Worm (Caenorhabditis elegans) whole organism, L4 larva: ENCODE measurements around the gene F57G8.7.

Source experiments
- D1046.2 ChIP-seq: fragments of 200-800 bp; sonication (Bioruptor generic); IDR thresholded peaks from 2 replicates; pipeline ENCODE4 v1.3.6; 2022; ENCODE audit warnings: missing genetic modification characterization, missing compliant biosample characterization
- F10B5.3 ChIP-seq: sonication (generic microtip); optimal IDR thresholded peaks from 2 replicates; lab custom pipeline; 2016; ENCODE audit warnings: mild to moderate bottlenecking, missing genetic modification characterization, missing compliant biosample characterization
- F26F4.8 ChIP-seq: fragments of 200-800 bp; sonication (Bioruptor generic); conservative IDR thresholded peaks from 2 replicates; pipeline ENCODE4 v1.3.6; 2022; ENCODE audit warnings: missing genetic modification characterization, missing compliant biosample characterization
- F37D6.2 ChIP-seq: sonication (generic microtip); optimal IDR thresholded peaks from 2 replicates; lab custom pipeline; 2016; ENCODE audit warnings: mild to moderate bottlenecking, missing genetic modification characterization, missing compliant biosample characterization
- F44E2.7 ChIP-seq: fragments of 200-800 bp; sonication (Bioruptor generic); IDR thresholded peaks from 2 replicates; pipeline ENCODE4 v2.1.2; 2022; ENCODE audit warnings: missing genetic modification characterization, missing compliant biosample characterization
- T26A8.4 ChIP-seq: fragments of 200-800 bp; sonication (Bioruptor generic); IDR thresholded peaks from 2 replicates; pipeline ENCODE4 v1.3.6; 2022; ENCODE audit warnings: missing genetic modification characterization, missing compliant biosample characterization
- Y105C5A.15 ChIP-seq: fragments of 200-800 bp; sonication (Bioruptor generic); IDR thresholded peaks from 2 replicates; pipeline ENCODE4 v1.3.6; 2022; ENCODE audit warnings: missing genetic modification characterization, missing compliant biosample characterization
- Y48G9A.11 ChIP-seq: fragments of 200-800 bp; sonication (Bioruptor generic); IDR thresholded peaks from 2 replicates; pipeline ENCODE4 v1.3.6; 2022; ENCODE audit warnings: missing genetic modification reagents, missing genetic modification characterization, missing compliant biosample characterization
- ZK337.2 ChIP-seq: fragments of 200-800 bp; sonication (Bioruptor generic); IDR thresholded peaks from 2 replicates; pipeline ENCODE4 v1.3.6; 2022; ENCODE audit warnings: missing genetic modification reagents, missing genetic modification characterization, missing compliant biosample characterization
- aha-1 ChIP-seq: fragments of 150-350 bp; peaks from one replicate; lab custom pipeline; 2014; ENCODE audit warnings: missing biosample characterization, missing genetic modification characterization
- aly-2 ChIP-seq: sonication (generic microtip); optimal IDR thresholded peaks from 2 replicates; lab custom pipeline; 2018; ENCODE audit warnings: missing biosample characterization, missing genetic modification characterization
- arid-1 ChIP-seq: fragments of 200-800 bp; sonication (Bioruptor generic); conservative IDR thresholded peaks from 2 replicates; pipeline ENCODE4 v1.3.6; 2022; ENCODE audit warnings: missing genetic modification reagents, missing genetic modification characterization, missing compliant biosample characterization
- attf-4 ChIP-seq: sonication (generic microtip); optimal IDR thresholded peaks from 3 replicates; lab custom pipeline; 2017; ENCODE audit warnings: missing biosample characterization, missing genetic modification characterization
- ceh-28 ChIP-seq: fragments of 150-350 bp; optimal IDR thresholded peaks from 2 replicates; lab custom pipeline; 2014; ENCODE audit warnings: missing biosample characterization, missing genetic modification reagents, missing genetic modification characterization
- ceh-32 ChIP-seq: sonication (generic microtip); optimal IDR thresholded peaks from 2 replicates; lab custom pipeline; 2016; ENCODE audit warnings: mild to moderate bottlenecking, missing genetic modification characterization, missing compliant biosample characterization; ENCODE audit not compliant: poor library complexity
- ceh-62 ChIP-seq: sonication (generic microtip); optimal IDR thresholded peaks from 2 replicates; lab custom pipeline; 2017; ENCODE audit warnings: missing biosample characterization, missing genetic modification characterization
- ces-1 ChIP-seq: fragments of 150-350 bp; sonication (generic microtip); optimal IDR thresholded peaks from 4 replicates; lab custom pipeline; 2014; ENCODE audit warnings: missing biosample characterization, missing genetic modification reagents, missing genetic modification characterization
- daf-12 ChIP-seq: fragments of 150-350 bp; optimal IDR thresholded peaks from 2 replicates; lab custom pipeline; 2014; ENCODE audit warnings: missing biosample characterization, missing genetic modification reagents, missing genetic modification characterization
- daf-8 ChIP-seq: fragments of 200-800 bp; sonication (Bioruptor generic); IDR thresholded peaks from 2 replicates; pipeline ENCODE4 v1.3.6; 2022; ENCODE audit warnings: missing genetic modification characterization, missing compliant biosample characterization
- dmd-8 ChIP-seq: fragments of 200-800 bp; sonication (Bioruptor generic); IDR thresholded peaks from 2 replicates; pipeline ENCODE4 v1.3.6; 2022; ENCODE audit warnings: missing genetic modification characterization, missing compliant biosample characterization
- duxl-1 ChIP-seq: sonication (generic microtip); optimal IDR thresholded peaks from 2 replicates; lab custom pipeline; 2016; ENCODE audit warnings: mild to moderate bottlenecking, missing genetic modification characterization, moderate library complexity, missing compliant biosample characterization; ENCODE audit not compliant: poor library complexity
- dve-1 ChIP-seq: sonication (generic microtip); optimal IDR thresholded peaks from 2 replicates; lab custom pipeline; 2017; ENCODE audit warnings: antibody characterized with exemption, mild to moderate bottlenecking, missing genetic modification characterization, missing compliant biosample characterization; ENCODE audit not compliant: insufficient read depth
- egl-27 ChIP-seq: sonication (generic microtip); optimal IDR thresholded peaks from 3 replicates; lab custom pipeline; 2017; ENCODE audit warnings: missing biosample characterization, missing genetic modification reagents, missing genetic modification characterization
- fkh-10 ChIP-seq: fragments of 150-350 bp; optimal IDR thresholded peaks from 2 replicates; lab custom pipeline; 2014; ENCODE audit warnings: missing biosample characterization, missing genetic modification reagents, missing genetic modification characterization
- hlh-30 ChIP-seq: sonication (generic microtip); optimal IDR thresholded peaks from 2 replicates; lab custom pipeline; 2017; ENCODE audit warnings: antibody characterized with exemption, mild to moderate bottlenecking, missing genetic modification characterization, missing compliant biosample characterization; ENCODE audit not compliant: insufficient read depth
- jun-1 ChIP-seq: fragments of 150-350 bp; optimal IDR thresholded peaks from 2 replicates; lab custom pipeline; 2014; ENCODE audit warnings: missing biosample characterization, missing genetic modification reagents, missing genetic modification characterization
- lim-7 ChIP-seq: fragments of 200-800 bp; sonication (Bioruptor generic); IDR thresholded peaks from 2 replicates; pipeline ENCODE4 v1.3.6; 2022; ENCODE audit warnings: missing genetic modification characterization, missing compliant biosample characterization
- lin-1 ChIP-seq: fragments of 200-800 bp; sonication (Bioruptor generic); IDR thresholded peaks from 2 replicates; pipeline ENCODE4 v1.3.6; 2022; ENCODE audit warnings: missing genetic modification reagents, missing genetic modification characterization, missing compliant biosample characterization
- lin-13 ChIP-seq: fragments of 150-350 bp; optimal IDR thresholded peaks from 2 replicates; lab custom pipeline; 2014; ENCODE audit warnings: missing biosample characterization, missing genetic modification reagents, missing genetic modification characterization
- lin-15B ChIP-seq: fragments of 150-350 bp; sonication (generic microtip); optimal IDR thresholded peaks from 3 replicates; lab custom pipeline; 2014; ENCODE audit warnings: missing biosample characterization, missing genetic modification characterization
- lin-29 ChIP-seq: fragments of 200-800 bp; sonication (Bioruptor generic); IDR thresholded peaks from 2 replicates; pipeline ENCODE4 v1.3.6; 2022; ENCODE audit warnings: missing genetic modification reagents, missing genetic modification characterization, missing compliant biosample characterization
- lin-39 ChIP-seq: fragments of 150-350 bp; optimal IDR thresholded peaks from 2 replicates; lab custom pipeline; 2014; ENCODE audit warnings: missing biosample characterization, missing genetic modification reagents, missing genetic modification characterization
- lir-3 ChIP-seq: sonication (generic microtip); optimal IDR thresholded peaks from 2 replicates; lab custom pipeline; 2016; ENCODE audit warnings: mild to moderate bottlenecking, missing genetic modification characterization, missing compliant biosample characterization
- mdl-1 ChIP-seq, 2 experiments: fragments of 150-350 bp in 1 of 2; sonication (generic microtip) in 1 of 2; optimal IDR thresholded peaks; 2 replicates each; lab custom pipeline; 2014 to 2017; ENCODE audit warnings: missing biosample characterization in 2 of 2, missing genetic modification characterization in 2 of 2
- mdt-29 ChIP-seq: fragments of 200-800 bp; sonication (Bioruptor generic); IDR thresholded peaks from 2 replicates; pipeline ENCODE4 v1.3.6; 2022; ENCODE audit warnings: missing genetic modification reagents, missing genetic modification characterization, missing compliant biosample characterization
- mxl-3 ChIP-seq: fragments of 200-800 bp; sonication (Bioruptor generic); optimal IDR thresholded peaks from 2 replicates; lab custom pipeline; 2018; ENCODE audit warnings: mild to moderate bottlenecking, missing genetic modification characterization, missing compliant biosample characterization
- nhr-10 ChIP-seq: fragments of 150-350 bp; optimal IDR thresholded peaks from 2 replicates; lab custom pipeline; 2014; ENCODE audit warnings: missing biosample characterization, missing genetic modification characterization
- nhr-11 ChIP-seq: fragments of 150-350 bp; optimal IDR thresholded peaks from 2 replicates; lab custom pipeline; 2014; ENCODE audit warnings: missing biosample characterization, missing genetic modification characterization
- nhr-111 ChIP-seq: fragments of 200-800 bp; sonication (Bioruptor generic); optimal IDR thresholded peaks from 2 replicates; lab custom pipeline; 2018; ENCODE audit warnings: mild to moderate bottlenecking, missing genetic modification characterization, missing compliant biosample characterization
- nhr-25 ChIP-seq: sonication (generic microtip); optimal IDR thresholded peaks from 2 replicates; lab custom pipeline; 2017; ENCODE audit warnings: missing genetic modification characterization, mild to moderate bottlenecking, missing compliant biosample characterization, antibody characterized with exemption, moderate library complexity, borderline replicate concordance; ENCODE audit not compliant: insufficient read depth
- nhr-28 ChIP-seq: fragments of 150-350 bp; optimal IDR thresholded peaks from 2 replicates; lab custom pipeline; 2014; ENCODE audit warnings: missing biosample characterization, missing genetic modification characterization
- nhr-48 ChIP-seq: sonication (generic microtip); optimal IDR thresholded peaks from 2 replicates; lab custom pipeline; 2016; ENCODE audit warnings: mild to moderate bottlenecking, missing genetic modification characterization, missing compliant biosample characterization
- nhr-6 ChIP-seq: fragments of 150-350 bp; optimal IDR thresholded peaks from 2 replicates; lab custom pipeline; 2014; ENCODE audit warnings: missing biosample characterization, missing genetic modification characterization
- php-3 ChIP-seq: fragments of 200-800 bp; sonication (Bioruptor generic); IDR thresholded peaks from 2 replicates; pipeline ENCODE4 v1.3.6; 2022; ENCODE audit warnings: missing genetic modification reagents, missing genetic modification characterization, missing compliant biosample characterization
- saeg-2 ChIP-seq: fragments of 200-800 bp; sonication (Bioruptor generic); IDR thresholded peaks from 2 replicates; pipeline ENCODE4 v1.3.6; 2022; ENCODE audit warnings: missing genetic modification reagents, missing genetic modification characterization, missing compliant biosample characterization
- skn-1 ChIP-seq: fragments of 150-350 bp; optimal IDR thresholded peaks from 2 replicates; lab custom pipeline; 2014; ENCODE audit warnings: missing biosample characterization, missing genetic modification characterization
- snpc-4 ChIP-seq: fragments of 150-350 bp; optimal IDR thresholded peaks from 2 replicates; lab custom pipeline; 2014; ENCODE audit warnings: missing biosample characterization, missing genetic modification characterization
- spr-1 ChIP-seq: sonication (generic microtip); optimal IDR thresholded peaks from 2 replicates; lab custom pipeline; 2016; ENCODE audit warnings: mild to moderate bottlenecking, missing genetic modification characterization, missing compliant biosample characterization
- tag-97 ChIP-seq: fragments of 200-800 bp; sonication (Bioruptor generic); IDR thresholded peaks from 2 replicates; pipeline ENCODE4 v1.3.6; 2022; ENCODE audit warnings: missing genetic modification characterization, missing compliant biosample characterization
- tra-1 ChIP-seq: fragments of 200-800 bp; sonication (Bioruptor generic); IDR thresholded peaks from 2 replicates; pipeline ENCODE4 v1.3.6; 2022; ENCODE audit warnings: missing genetic modification reagents, missing genetic modification characterization, missing compliant biosample characterization
- unc-39 ChIP-seq: sonication (generic microtip); optimal IDR thresholded peaks from 2 replicates; lab custom pipeline; 2017; ENCODE audit warnings: missing biosample characterization, missing genetic modification characterization
- zag-1 ChIP-seq: fragments of 150-350 bp; optimal IDR thresholded peaks from 2 replicates; lab custom pipeline; 2014; ENCODE audit warnings: missing biosample characterization, missing genetic modification characterization
- zip-2 ChIP-seq: fragments of 150-350 bp; optimal IDR thresholded peaks from 2 replicates; lab custom pipeline; 2014; ENCODE audit warnings: missing biosample characterization, missing genetic modification characterization
- ztf-7 ChIP-seq: fragments of 150-350 bp; optimal IDR thresholded peaks from 2 replicates; lab custom pipeline; 2014; ENCODE audit warnings: missing biosample characterization, missing genetic modification characterization

Gene F57G8.7

ce11 chrV:16352282-16352681 is 23.3 kb downstream of the F57G8.7 start (continued):
- TF ChIP-seq ceh-62 (tag; lab: Kevin White, UChicago) (no peak), daf-8 (GFP tag; lab: Robert Waterston, UW) (no peak), nhr-111 (no peak), D1046.2 (GFP tag; lab: Robert Waterston, UW) (no peak), nhr-11 (tag; lab: Kevin White, UChicago) (peak; percentile 75), aly-2 (tag; lab: Kevin White, UChicago) (no peak), T26A8.4 (GFP tag; lab: Robert Waterston, UW) (no peak), lin-13 (GFP tag; lab: Kevin White, UChicago) (no peak), lin-29 (GFP tag; lab: Robert Waterston, UW) (no peak), arid-1 (no peak), zag-1 (tag; lab: Kevin White, UChicago) (no peak), skn-1 (tag; lab: Kevin White, UChicago) (no peak), duxl-1 (no peak), snpc-4 (tag; lab: Kevin White, UChicago) (no peak), Y48G9A.11 (no peak), fkh-10 (GFP tag; lab: Kevin White, UChicago) (no peak), nhr-6 (tag; lab: Kevin White, UChicago) (no peak), lir-3 (tag; lab: Kevin White, UChicago) (no peak), spr-1 (no peak), Y105C5A.15 (GFP tag; lab: Robert Waterston, UW) (no peak), ceh-32 (tag; lab: Kevin White, UChicago) (no peak), lin-39 (tag; lab: Kevin White, UChicago) (no peak), daf-12 (tag; lab: Kevin White, UChicago) (no peak), tra-1 (GFP tag; lab: Robert Waterston, UW) (no peak), F44E2.7 (GFP tag; lab: Robert Waterston, UW) (no peak), saeg-2 (GFP tag; lab: Robert Waterston, UW) (no peak), mdt-29 (GFP tag; lab: Robert Waterston, UW) (no peak), ZK337.2 (no peak), dve-1 (peak; percentile 59), lim-7 (GFP tag; lab: Robert Waterston, UW) (no peak), zip-2 (no peak), nhr-28 (tag; lab: Kevin White, UChicago) (peak; percentile 91), ztf-7 (no peak), jun-1 (tag; lab: Kevin White, UChicago) (no peak), nhr-25 (tag; lab: Kevin White, UChicago) (no peak), nhr-48 (tag; lab: Kevin White, UChicago) (peak; percentile 42), F26F4.8 (GFP tag; lab: Robert Waterston, UW) (no peak), F37D6.2 (tag; lab: Kevin White, UChicago) (no peak), mxl-3 (GFP tag; lab: Kevin White, UChicago) (peak; percentile 37), attf-4 (tag; lab: Kevin White, UChicago) (no peak), ces-1 (GFP tag; lab: Kevin White, UChicago) (no peak), aha-1 (no peak), php-3 (GFP tag; lab: Robert Waterston, UW) (no peak), lin-15B (no peak), lin-1 (GFP tag; lab: Robert Waterston, UW) (no peak), egl-27 (tag; lab: Kevin White, UChicago) (no peak), hlh-30 (tag; lab: Kevin White, UChicago) (peak; percentile 86), nhr-10 (tag; lab: Kevin White, UChicago) (no peak), F10B5.3 (tag; lab: Kevin White, UChicago) (no peak), tag-97 (GFP tag; lab: Robert Waterston, UW) (no peak), dmd-8 (no peak), ceh-28 (tag; lab: Kevin White, UChicago) (no peak), unc-39 (tag; lab: Kevin White, UChicago) (no peak), mdl-1 (tag; optimal IDR thresholded peaks at IDR 0.05; lab: Kevin White, UChicago) (peak in 1 of 2 experiments; percentile 76)
